Fruit fly (Drosophila melanogaster) whole organism, wandering third instar larva: Measurements from ENCODE around the gene Cpr30B.

Source experiments
- Abd-B ChIP-seq: fragments of >200 bp; optimal IDR thresholded peaks from 2 replicates; lab custom pipeline; 2017; ENCODE audit warnings: missing biosample characterization, missing genetic modification characterization
- CG32264 ChIP-seq: fragments of 200-800 bp; sonication (Bioruptor generic); optimal IDR thresholded peaks from 2 replicates; lab custom pipeline; 2016; ENCODE audit warnings: missing biosample characterization, missing genetic modification characterization
- CG9705 ChIP-seq: fragments of 200-800 bp; sonication (Bioruptor generic); optimal IDR thresholded peaks from 2 replicates; lab custom pipeline; 2018; ENCODE audit warnings: missing biosample characterization, mild to moderate bottlenecking, missing genetic modification characterization
- CrebA ChIP-seq: fragments of 200-800 bp; sonication (Bioruptor generic); optimal IDR thresholded peaks from 2 replicates; lab custom pipeline; 2016; ENCODE audit warnings: missing biosample characterization, mild to moderate bottlenecking, missing genetic modification characterization, borderline replicate concordance
- Dfd ChIP-seq: fragments of >200 bp; optimal IDR thresholded peaks from 2 replicates; lab custom pipeline; 2017; ENCODE audit warnings: missing biosample characterization, missing genetic modification characterization
- Dif ChIP-seq: fragments of 200-275, 200-300 bp; sonication (Bioruptor generic); optimal IDR thresholded peaks from 2 replicates; lab custom pipeline; 2018; ENCODE audit warnings: missing biosample characterization, missing genetic modification characterization; ENCODE audit not compliant: partially characterized antibody
- GATAd ChIP-seq: sonication (Bioruptor generic); optimal IDR thresholded peaks from 2 replicates; lab custom pipeline; 2016; ENCODE audit warnings: missing biosample characterization, missing genetic modification characterization
- HLH106 ChIP-seq: fragments of 200-800 bp; optimal IDR thresholded peaks from 3 replicates; lab custom pipeline; 2019; ENCODE audit warnings: missing biosample characterization, mild to moderate bottlenecking, missing genetic modification characterization, moderate library complexity
- Hr78 ChIP-seq: fragments of >200 bp; optimal IDR thresholded peaks from 2 replicates; lab custom pipeline; 2017; ENCODE audit warnings: missing biosample characterization, missing genetic modification characterization
- Hr83 ChIP-seq: fragments of 200-300 bp; sonication (Bioruptor generic); optimal IDR thresholded peaks from 2 replicates; lab custom pipeline; 2016; ENCODE audit warnings: missing biosample characterization, mild to moderate bottlenecking, missing genetic modification characterization, moderate library complexity; ENCODE audit not compliant: poor library complexity, severe bottlenecking
- Myc ChIP-seq: fragments of >200 bp; optimal IDR thresholded peaks from 2 replicates; lab custom pipeline; 2017
- OdsH ChIP-seq: fragments of 200-800 bp; sonication (Bioruptor generic); optimal IDR thresholded peaks from 2 replicates; lab custom pipeline; 2016; ENCODE audit warnings: missing biosample characterization, mild to moderate bottlenecking, missing genetic modification characterization
- Rel ChIP-seq, 2 experiments: fragments of 200-800 bp; sonication (Bioruptor generic) in 1 of 2; optimal IDR thresholded peaks; 2 replicates in 1 of 2; 3 replicates in 1 of 2; lab custom pipeline; 2016 to 2019; ENCODE audit warnings: mild to moderate bottlenecking in 2 of 2, missing biosample characterization in 2 of 2, missing genetic modification characterization in 2 of 2, moderate library complexity in 1 of 2
- Sp1 ChIP-seq: fragments of 200-800 bp; sonication (Bioruptor generic); optimal IDR thresholded peaks from 3 replicates; lab custom pipeline; 2019; ENCODE audit warnings: missing biosample characterization, mild to moderate bottlenecking, missing genetic modification characterization, moderate library complexity
- Vsx2 ChIP-seq: fragments of 200-300, 225-300 bp; sonication (Bioruptor generic); optimal IDR thresholded peaks from 2 replicates; lab custom pipeline; 2018; ENCODE audit warnings: missing biosample characterization, missing genetic modification characterization; ENCODE audit not compliant: partially characterized antibody
- br ChIP-seq: fragments of 200-800 bp; sonication (Bioruptor generic); optimal IDR thresholded peaks from 2 replicates; lab custom pipeline; 2016; ENCODE audit warnings: missing biosample characterization, missing genetic modification characterization
- dl ChIP-seq, 2 experiments: fragments of 175-275, 200-275 bp in 1 of 2; fragments of 200-275 bp in 1 of 2; sonication (Bioruptor generic); optimal IDR thresholded peaks; lab custom pipeline; 2018; ENCODE audit warnings: mild to moderate bottlenecking in 2 of 2, missing biosample characterization in 2 of 2, missing genetic modification characterization in 2 of 2, moderate library complexity in 2 of 2; ENCODE audit not compliant: partially characterized antibody in 2 of 2, insufficient read depth in 1 of 2
- dsf ChIP-seq: sonication (Bioruptor generic); optimal IDR thresholded peaks from 2 replicates; lab custom pipeline; 2016; ENCODE audit warnings: missing biosample characterization, missing genetic modification characterization, borderline replicate concordance
- ey ChIP-seq: fragments of 200-800 bp; sonication (Bioruptor generic); optimal IDR thresholded peaks from 2 replicates; lab custom pipeline; 2016; ENCODE audit warnings: missing biosample characterization, missing genetic modification characterization
- fru ChIP-seq: fragments of 200-800 bp; sonication (Bioruptor generic); optimal IDR thresholded peaks from 3 replicates; lab custom pipeline; 2016; ENCODE audit warnings: missing biosample characterization, mild to moderate bottlenecking, missing genetic modification characterization
- lola ChIP-seq: fragments of >200 bp; optimal IDR thresholded peaks from 2 replicates; lab custom pipeline; 2017; ENCODE audit warnings: missing biosample characterization, missing genetic modification characterization
- pan ChIP-seq: fragments of >200 bp; optimal IDR thresholded peaks from 2 replicates; lab custom pipeline; 2017
- psq ChIP-seq: fragments of 200-800 bp; sonication (Bioruptor generic); optimal IDR thresholded peaks from 3 replicates; lab custom pipeline; 2017; ENCODE audit warnings: missing biosample characterization, mild to moderate bottlenecking, missing genetic modification characterization, moderate library complexity
- rgr ChIP-seq: fragments of 200-800 bp; sonication (Bioruptor generic); optimal IDR thresholded peaks from 3 replicates; lab custom pipeline; 2016; ENCODE audit warnings: missing biosample characterization, mild to moderate bottlenecking, missing genetic modification characterization
- sage ChIP-seq: fragments of 200-800 bp; sonication (Bioruptor generic); optimal IDR thresholded peaks from 2 replicates; lab custom pipeline; 2016; ENCODE audit warnings: missing biosample characterization, mild to moderate bottlenecking, missing genetic modification characterization
- sv ChIP-seq: fragments of 200-800 bp; sonication (Bioruptor generic); optimal IDR thresholded peaks from 3 replicates; lab custom pipeline; 2016; ENCODE audit warnings: missing biosample characterization, missing genetic modification characterization
- tai ChIP-seq: sonication (Bioruptor generic); optimal IDR thresholded peaks from 2 replicates; lab custom pipeline; 2016; ENCODE audit warnings: missing biosample characterization, missing genetic modification characterization
- woc ChIP-seq: sonication (Bioruptor generic); optimal IDR thresholded peaks from 2 replicates; lab custom pipeline; 2016; ENCODE audit warnings: missing biosample characterization, mild to moderate bottlenecking, missing genetic modification characterization

Cpr30B gene

dm6 chr2L:9585942-9586341 is 43.3 kb downstream of the Cpr30B start:
- no peak for TF ChIP-seq ey (GFP tag; lab: Kevin White, UChicago)
- no peak for TF ChIP-seq tai
- no peak for TF ChIP-seq rgr (GFP tag; lab: Kevin White, UChicago)
- no peak for TF ChIP-seq sage
- TF ChIP-seq Hr83 (GFP tag; lab: Kevin White, UChicago) = no peak
- no peak for TF ChIP-seq pan (lab: Kevin White, UChicago)
- no peak for TF ChIP-seq woc (GFP tag; lab: Kevin White, UChicago)
- TF ChIP-seq Dif = no peak
- TF ChIP-seq psq (GFP tag; lab: Kevin White, UChicago) = no peak
- no peak for TF ChIP-seq lola (GFP tag; lab: Kevin White, UChicago)
- no peak for TF ChIP-seq dsf
- TF ChIP-seq CG9705 (GFP tag; lab: Kevin White, UChicago) = no peak
- TF ChIP-seq br (GFP tag; lab: Kevin White, UChicago) = no peak
- TF ChIP-seq sv (GFP tag; lab: Kevin White, UChicago) = no peak
- no peak for TF ChIP-seq dl (GFP tag; optimal IDR thresholded peaks at IDR 0.05; lab: Kevin White, UChicago; ENCODE audit: insufficient read depth in 1 of 2, partially characterized antibody in 2 of 2)
- no peak for TF ChIP-seq CrebA
- TF ChIP-seq Hr78 = no peak
- TF ChIP-seq Sp1 = no peak

- TF ChIP-seq psq (GFP tag; lab: Kevin White, UChicago) (no peak), fru (no peak), dl (GFP tag; optimal IDR thresholded peaks at IDR 0.05; lab: Kevin White, UChicago; ENCODE audit: insufficient read depth in 1 of 2, partially characterized antibody in 2 of 2) (no peak), dsf (no peak), CG9705 (GFP tag; lab: Kevin White, UChicago) (no peak), Rel (GFP tag; optimal IDR thresholded peaks at IDR 0.05; lab: Kevin White, UChicago) (no peak), Rel (tag; optimal IDR thresholded peaks at IDR 0.05; lab: Kevin White, UChicago) (no peak), sage (no peak), Abd-B (GFP tag; lab: Kevin White, UChicago) (no peak), GATAd (GFP tag; lab: Kevin White, UChicago) (no peak), lola (GFP tag; lab: Kevin White, UChicago) (no peak), Myc (no peak), Vsx2 (GFP tag; lab: Kevin White, UChicago) (no peak), pan (lab: Kevin White, UChicago) (no peak), woc (GFP tag; lab: Kevin White, UChicago) (no peak), br (GFP tag; lab: Kevin White, UChicago) (no peak)
Observed at dm6 chr2L:9589176-9589575, 46.5 kb downstream of the Cpr30B start, which contains the start of gene CG3841. CG3841 (plus strand) TSS chr2L:9589476.

dm6 chr2L:9591146-9591545 is 48.5 kb downstream of the Cpr30B start:
- TF ChIP-seq dl (GFP tag; optimal IDR thresholded peaks at IDR 0.05; lab: Kevin White, UChicago; ENCODE audit: insufficient read depth in 1 of 2, partially characterized antibody in 2 of 2) (no peak), woc (GFP tag; lab: Kevin White, UChicago) (no peak), Hr78 (no peak), Dfd (no peak), tai (no peak), OdsH (GFP tag; lab: Kevin White, UChicago) (no peak), HLH106 (tag; lab: Kevin White, UChicago) (no peak), Abd-B (GFP tag; lab: Kevin White, UChicago) (no peak), Myc (no peak), rgr (GFP tag; lab: Kevin White, UChicago) (no peak), CG32264 (GFP tag; lab: Kevin White, UChicago) (no peak)
